Fruit fly (Drosophila melanogaster): ENCODE measurements around the gene CG3032.
A peak's percentile ranks its signal among the peaks of the same experiment; 100 is the strongest.

The CG3032 gene

dm6 chrX:6985980-6986827 is 27.5 kb downstream of the CG3032 start, which contains the start of gene bou:
bou (plus strand) TSS chrX:6986486.
- peak; percentile 11 for TF ChIP-seq CG17801 (GFP tag; optimal IDR thresholded peaks at IDR 0.05; ENCODE audit: partially characterized antibody)

- TF ChIP-seq CG17801 (GFP tag; optimal IDR thresholded peaks at IDR 0.05; ENCODE audit: partially characterized antibody), result peak; percentile 89
Measured at dm6 chrX:6985182-6985851, 28.4 kb downstream of the CG3032 start.

- no peak for TF ChIP-seq CG17801 (GFP tag; optimal IDR thresholded peaks at IDR 0.05; ENCODE audit: partially characterized antibody)
Measured at dm6 chrX:6983500-6984320, 30.0 kb downstream of the CG3032 start.

dm6 chrX:6982705-6983384 is 30.8 kb downstream of the CG3032 start:
- no peak for TF ChIP-seq CG17801 (GFP tag; optimal IDR thresholded peaks at IDR 0.05; ENCODE audit: partially characterized antibody)

dm6 chrX:6982054-6982453 is 31.6 kb downstream of the CG3032 start:
- TF ChIP-seq CG17801 (GFP tag; optimal IDR thresholded peaks at IDR 0.05; ENCODE audit: partially characterized antibody), result no peak

- TF ChIP-seq CG17801 (GFP tag; optimal IDR thresholded peaks at IDR 0.05; ENCODE audit: partially characterized antibody), result no peak
Measured at dm6 chrX:6981470-6981952, 32.2 kb downstream of the CG3032 start.

- no peak for TF ChIP-seq CG17801 (GFP tag; optimal IDR thresholded peaks at IDR 0.05; ENCODE audit: partially characterized antibody)
Measured at dm6 chrX:6976911-6977310, 36.8 kb downstream of the CG3032 start.

- no peak for TF ChIP-seq CG17801 (GFP tag; optimal IDR thresholded peaks at IDR 0.05; ENCODE audit: partially characterized antibody)
Measured at dm6 chrX:6976364-6976763, 37.3 kb downstream of the CG3032 start.

- TF ChIP-seq CG17801 (GFP tag; optimal IDR thresholded peaks at IDR 0.05; ENCODE audit: partially characterized antibody), result no peak
Measured at dm6 chrX:6974221-6974620, 39.5 kb downstream of the CG3032 start.

- TF ChIP-seq CG17801 (GFP tag; optimal IDR thresholded peaks at IDR 0.05; ENCODE audit: partially characterized antibody), result peak; percentile 60
Measured at dm6 chrX:6973340-6973739, 40.3 kb downstream of the CG3032 start, which contains the start of gene CG3040. CG3040 (minus strand) TSS chrX:6973393.

dm6 chrX:6969364-6970137 is 44.1 kb downstream of the CG3032 start, which contains the start of gene CG4586:
CG4586 (plus strand) TSS chrX:6969918.
- peak; percentile 98 for TF ChIP-seq CG17801 (GFP tag; optimal IDR thresholded peaks at IDR 0.05; ENCODE audit: partially characterized antibody)

dm6 chrX:6968564-6968963 is 45.1 kb downstream of the CG3032 start, which contains the start of gene Setd3:
Setd3 (minus strand) TSS chrX:6968750.
- TF ChIP-seq CG17801 (GFP tag; optimal IDR thresholded peaks at IDR 0.05; ENCODE audit: partially characterized antibody), result peak; percentile 17

All from ovary, adult (tissue).